Worm (Caenorhabditis elegans) whole organism, L4/young adult: Measurements from ENCODE around the gene fbxa-209.

Source experiments
- W03F9.2 ChIP-seq: fragments of 150-350 bp; optimal IDR thresholded peaks from 2 replicates; lab custom pipeline; 2014; ENCODE audit warnings: missing biosample characterization, missing genetic modification characterization
- dao-5 ChIP-seq: sonication (generic microtip); optimal IDR thresholded peaks from 2 replicates; lab custom pipeline; 2016; ENCODE audit warnings: missing genotype, missing genetic modification characterization, moderate library complexity, missing compliant biosample characterization
- him-1 ChIP-seq: sonication (generic microtip); optimal IDR thresholded peaks from 2 replicates; lab custom pipeline; 2016; ENCODE audit warnings: missing genotype, missing genetic modification reagents, missing genetic modification characterization, missing compliant biosample characterization

fbxa-209 gene

DNA sequence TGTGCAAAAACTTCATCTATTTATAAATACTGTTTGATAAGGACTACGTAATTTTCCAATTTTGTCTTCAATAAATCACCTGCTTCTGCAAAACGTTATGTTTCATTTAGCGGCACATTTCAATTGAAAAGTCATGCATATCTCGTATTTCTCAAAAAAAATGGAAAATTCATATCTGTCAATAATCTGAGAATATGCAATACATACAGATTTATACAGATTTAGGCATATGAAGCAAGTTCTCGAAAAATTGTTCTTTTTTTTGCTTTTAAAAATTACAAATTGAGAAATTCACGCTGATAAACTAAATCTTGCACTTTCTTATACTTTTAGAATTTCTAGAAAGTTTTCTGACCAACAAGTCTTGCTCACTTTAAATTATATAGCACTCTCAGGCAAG is 17.3 kb upstream of the fbxa-209 start, which contains the start of gene T26H5.11:
Gene T26H5.11, minus strand, starts transcription at position 101 of the 400 bp plus-strand sequence.
- TF ChIP-seq W03F9.2 (no peak), dao-5 (tag; lab: Kevin White, UChicago) (no peak), him-1 (tag; lab: Kevin White, UChicago) (no peak)

DNA sequence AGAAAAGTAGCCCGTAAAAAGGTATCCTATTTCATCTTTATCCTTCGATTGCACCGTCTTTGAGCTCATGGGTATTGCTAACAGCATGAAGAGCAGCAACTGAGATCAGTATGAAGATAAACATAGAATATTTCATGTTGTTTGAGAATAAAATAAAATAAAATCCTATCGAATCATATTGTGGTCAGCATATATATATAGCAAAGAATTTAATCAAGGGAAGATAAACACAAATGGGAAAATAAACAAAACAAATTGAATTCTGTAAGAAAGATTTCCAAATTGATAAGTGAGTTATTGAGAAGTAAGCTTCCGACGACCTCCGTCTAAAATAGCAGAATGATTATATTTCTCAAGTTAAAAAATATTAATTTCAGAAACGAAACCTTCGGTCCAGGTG is 16.9 kb upstream of the fbxa-209 start, which contains the start of gene T26H5.10:
Gene T26H5.10, minus strand, starts transcription at position 101 of the 400 bp plus-strand sequence.
- TF ChIP-seq dao-5 (tag; lab: Kevin White, UChicago) (no peak), him-1 (tag; lab: Kevin White, UChicago) (no peak), W03F9.2 (no peak)

DNA sequence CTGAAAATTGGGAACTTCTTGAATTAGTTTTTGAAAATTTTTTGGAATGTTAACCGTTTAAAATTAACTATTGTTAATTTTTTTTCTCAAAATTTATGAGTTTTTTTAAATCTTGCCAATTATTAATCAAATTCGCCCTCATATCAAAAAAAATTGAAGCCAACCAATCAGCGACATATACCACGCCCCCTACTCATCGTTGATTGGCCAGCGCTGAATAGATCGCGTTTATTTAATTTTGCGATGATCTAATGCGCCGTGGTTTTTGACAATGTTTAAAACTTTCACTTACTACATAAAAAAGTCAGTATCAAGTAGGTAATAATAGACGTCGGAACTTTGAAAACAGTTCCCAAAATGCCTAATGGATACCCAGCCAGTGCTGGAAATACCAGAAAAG is 15.5 kb upstream of the fbxa-209 start:
- TF ChIP-seq dao-5 (tag; lab: Kevin White, UChicago) (no peak), him-1 (tag; lab: Kevin White, UChicago) (no peak), W03F9.2 (no peak)

DNA sequence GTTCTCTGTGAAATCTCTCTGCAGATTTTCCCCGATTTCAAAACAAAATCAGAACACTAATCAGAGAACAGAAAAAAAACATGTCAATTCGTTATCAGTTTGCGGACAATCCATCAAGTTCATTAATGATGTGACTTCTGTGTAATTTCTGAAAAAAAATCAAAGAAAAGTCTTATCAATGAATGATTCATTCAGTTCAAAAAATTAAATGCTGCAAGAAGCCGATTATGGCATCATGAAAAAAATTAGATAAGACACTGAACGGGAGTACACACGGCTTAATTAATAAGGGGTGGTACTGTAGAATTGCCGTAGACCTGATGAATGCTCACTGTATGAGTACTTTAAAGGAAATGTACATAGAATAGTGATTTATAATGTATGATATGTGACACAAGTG is 9.3 kb upstream of the fbxa-209 start:
- TF ChIP-seq him-1 (tag; lab: Kevin White, UChicago) (no peak), dao-5 (tag; lab: Kevin White, UChicago) (no peak), W03F9.2 (no peak)

DNA sequence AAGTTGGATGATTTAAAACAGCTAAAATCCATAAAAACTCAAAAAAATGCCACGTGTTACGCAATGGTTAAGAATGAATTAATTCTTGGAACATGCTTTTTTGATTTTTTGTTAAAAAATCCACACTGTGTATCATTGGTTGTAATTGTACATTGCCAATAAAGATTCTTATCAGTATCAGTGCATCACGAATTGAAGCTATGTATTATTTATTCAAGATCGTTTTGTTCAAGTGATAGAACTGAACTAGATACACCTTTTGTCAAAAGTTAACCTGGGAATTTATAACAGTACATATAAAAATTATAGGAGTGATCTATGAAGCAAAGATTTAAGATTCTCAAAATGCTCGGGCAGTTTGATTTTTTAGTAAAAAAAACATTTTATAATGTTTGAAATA is 7.8 kb upstream of the fbxa-209 start:
- TF ChIP-seq dao-5 (tag; lab: Kevin White, UChicago) (no peak), him-1 (tag; lab: Kevin White, UChicago) (no peak), W03F9.2 (no peak)

DNA sequence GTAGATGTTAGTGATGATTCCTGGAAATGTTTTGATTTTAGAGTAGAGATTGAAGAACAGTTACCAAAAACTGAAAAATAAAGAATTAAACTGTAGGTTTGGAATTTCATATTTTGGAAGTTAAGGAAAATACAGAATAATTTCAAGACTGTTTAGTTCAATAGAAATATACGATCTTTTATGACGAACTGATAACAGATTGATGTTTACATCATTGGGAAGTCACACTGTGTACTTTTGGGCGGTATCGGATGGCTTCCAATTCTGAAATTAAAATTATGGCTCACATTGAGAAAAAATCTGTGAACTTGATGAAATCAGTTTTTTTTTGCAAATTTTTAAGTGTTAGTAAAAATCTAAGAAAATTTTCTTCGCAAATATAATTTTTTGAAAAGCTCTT is 5.6 kb upstream of the fbxa-209 start, which contains the start of gene T26H5.8:
Gene T26H5.8, minus strand, starts transcription at position 270 of the 400 bp plus-strand sequence.
- TF ChIP-seq W03F9.2: peak; percentile 34
- TF ChIP-seq dao-5 (tag; lab: Kevin White, UChicago): no peak

DNA sequence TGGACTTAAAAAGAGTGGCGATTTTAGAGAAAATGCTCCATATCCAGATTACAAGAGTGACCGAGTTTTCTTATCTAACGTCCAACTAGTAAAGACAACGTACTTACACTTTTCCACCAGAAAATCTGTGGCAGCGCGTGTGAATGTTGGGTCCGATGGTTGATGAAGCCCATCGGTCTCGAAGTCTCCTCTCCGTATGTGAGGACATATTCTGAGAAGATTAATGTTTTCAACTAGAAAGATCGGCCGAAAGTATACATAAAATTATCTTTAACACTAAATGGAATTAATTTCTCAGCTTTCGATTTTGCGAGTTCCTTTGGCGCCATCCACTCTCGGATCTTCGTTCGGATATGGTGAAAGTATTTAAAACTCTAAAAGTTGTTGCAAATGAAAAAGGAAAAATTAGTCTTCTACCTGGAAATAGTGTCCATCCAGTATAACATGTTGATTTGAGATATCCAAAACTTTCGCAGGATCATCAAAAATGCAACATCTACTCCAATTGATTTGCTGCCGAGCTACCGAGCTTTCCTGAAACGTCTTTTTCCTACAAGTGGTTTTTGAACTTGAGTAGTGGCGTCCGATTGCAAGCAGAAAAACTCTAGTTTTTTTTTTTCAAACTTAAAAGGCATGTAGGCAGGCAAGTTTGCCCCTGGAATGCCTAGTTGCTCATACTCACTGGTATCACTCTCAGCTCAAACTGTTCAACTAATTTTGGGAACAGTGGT is 4.6 kb upstream of the fbxa-209 start:
- no peak for TF ChIP-seq W03F9.2
- TF ChIP-seq dao-5 (tag; lab: Kevin White, UChicago): no peak
- no peak for TF ChIP-seq him-1 (tag; lab: Kevin White, UChicago)

DNA sequence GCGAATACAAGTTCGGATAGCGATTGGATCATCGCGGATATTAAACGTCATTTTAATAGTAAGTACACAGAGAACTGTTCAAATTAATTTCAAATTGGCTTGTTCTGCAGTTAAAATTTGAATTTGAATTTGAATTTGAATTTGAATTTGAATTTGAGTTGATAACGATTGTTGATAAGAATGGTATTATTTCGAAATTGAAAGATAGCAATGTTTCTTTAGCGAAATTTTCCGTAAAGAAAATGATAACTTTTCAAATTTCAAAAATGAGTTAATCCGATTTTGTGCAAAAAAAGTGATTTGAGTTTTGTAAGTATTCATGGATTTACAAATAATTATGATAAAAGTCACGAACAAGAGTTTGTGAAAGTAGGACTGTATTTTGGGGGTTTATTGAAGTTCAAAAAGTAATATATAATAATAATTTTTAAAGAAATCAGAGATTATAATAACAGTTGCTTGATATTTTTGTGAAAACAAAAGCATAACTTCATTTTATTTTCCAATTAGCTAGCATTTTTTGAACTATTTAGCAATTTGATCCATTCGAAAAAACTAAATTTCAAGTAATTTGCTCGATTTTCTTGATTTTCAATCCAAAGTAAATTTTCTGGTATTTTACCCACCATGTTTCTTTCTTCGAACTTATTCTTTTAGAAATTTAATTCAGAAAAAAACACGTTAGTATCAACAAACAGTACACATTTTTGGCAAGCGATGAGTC is 1.3 kb downstream of the fbxa-209 start, which contains the start of gene Y36E3A.2:
Gene Y36E3A.2, plus strand, starts transcription at position 674 of the 724 bp plus-strand sequence.
- TF ChIP-seq W03F9.2: no peak
- no peak for TF ChIP-seq him-1 (tag; lab: Kevin White, UChicago)
- no peak for TF ChIP-seq dao-5 (tag; lab: Kevin White, UChicago)

DNA sequence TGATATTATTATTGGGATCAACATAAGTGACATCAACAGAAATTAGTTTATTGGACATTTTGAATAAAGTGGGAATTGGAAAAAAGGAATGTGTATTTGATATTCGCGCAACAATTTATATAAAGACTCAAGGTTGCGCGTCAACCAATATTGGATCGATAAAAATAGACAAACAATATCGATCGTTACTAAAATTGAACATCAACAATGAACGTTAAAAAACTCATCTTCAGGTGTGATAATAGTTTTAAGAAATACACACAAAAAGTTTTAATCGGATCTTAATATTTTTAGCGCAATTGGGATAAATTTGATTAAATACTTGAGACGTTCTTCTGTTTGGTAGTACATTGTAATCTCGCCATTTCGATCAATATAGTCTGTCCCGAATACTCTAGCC is 3.2 kb downstream of the fbxa-209 start, which contains the start of gene fbxa-104:
Gene fbxa-104, minus strand, starts transcription at position 83 of the 400 bp plus-strand sequence.
- TF ChIP-seq dao-5 (tag; lab: Kevin White, UChicago) (no peak), W03F9.2 (no peak), him-1 (tag; lab: Kevin White, UChicago) (no peak)

DNA sequence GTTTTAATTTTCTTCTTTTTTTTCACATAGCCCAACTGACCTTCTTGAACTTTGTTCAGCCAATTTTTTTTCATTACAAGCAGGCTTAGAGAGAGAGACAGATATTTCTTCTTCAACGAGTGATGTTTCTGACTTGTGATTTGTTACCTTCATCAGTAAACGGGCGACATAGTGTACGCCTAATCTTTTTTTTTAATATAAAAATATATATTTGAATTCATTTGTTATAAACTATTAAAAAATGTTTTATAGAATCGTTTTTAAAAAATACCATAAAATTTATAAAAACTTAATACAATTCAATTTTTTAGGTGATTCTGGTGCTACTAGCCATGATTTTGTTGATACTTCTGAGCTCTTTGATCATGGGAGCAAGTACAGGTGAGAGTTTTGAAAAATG is 9.0 kb downstream of the fbxa-209 start, which contains the start of gene T06E6.10:
Gene T06E6.10, plus strand, starts transcription at position 301 of the 400 bp plus-strand sequence.
- TF ChIP-seq dao-5 (tag; lab: Kevin White, UChicago): no peak
- TF ChIP-seq W03F9.2: no peak
- TF ChIP-seq him-1 (tag; lab: Kevin White, UChicago): no peak

DNA sequence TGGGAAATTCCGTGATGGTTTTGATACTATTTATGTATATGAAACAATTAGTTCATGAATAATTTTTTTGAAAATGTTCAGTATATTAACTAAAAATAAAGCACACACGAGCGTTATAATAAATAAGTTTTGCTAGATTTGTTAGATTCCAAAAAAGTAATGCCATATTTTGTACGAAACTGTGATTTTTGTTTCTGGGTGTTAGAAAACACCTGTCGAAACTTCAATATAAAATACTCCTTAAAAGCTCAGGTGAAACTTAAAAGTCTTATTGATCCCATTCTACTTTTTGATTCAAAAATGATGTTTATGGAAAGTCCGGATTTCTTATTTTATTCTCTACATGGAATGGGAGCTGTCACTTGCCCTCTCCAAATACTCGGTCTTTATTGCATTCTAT is 10.9 kb downstream of the fbxa-209 start, which contains the start of gene srh-265:
Gene srh-265, plus strand, starts transcription at position 301 of the 400 bp plus-strand sequence.
- no peak for TF ChIP-seq W03F9.2
- no peak for TF ChIP-seq dao-5 (tag; lab: Kevin White, UChicago)
- no peak for TF ChIP-seq him-1 (tag; lab: Kevin White, UChicago)

DNA sequence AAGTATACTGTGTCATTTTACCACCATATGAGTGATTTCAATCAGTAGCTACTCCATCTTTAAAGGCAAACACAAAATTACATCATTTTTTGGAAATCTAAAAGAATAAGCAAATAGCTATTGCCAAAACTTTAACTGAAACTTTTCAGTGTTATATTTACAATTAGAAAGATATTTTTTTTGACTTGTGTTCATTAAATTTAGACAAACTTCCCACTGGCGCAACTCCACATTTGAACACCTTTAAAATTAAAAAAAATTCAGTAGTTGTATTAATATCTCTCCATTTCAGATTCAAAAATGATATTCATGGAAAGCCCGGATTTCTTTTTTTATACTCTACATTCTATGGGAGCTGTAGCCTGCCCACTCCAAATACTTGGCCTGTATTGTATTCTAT is 13.0 kb downstream of the fbxa-209 start, which contains the start of gene srh-264:
Gene srh-264, plus strand, starts transcription at position 301 of the 400 bp plus-strand sequence.
- TF ChIP-seq dao-5 (tag; lab: Kevin White, UChicago): no peak
- no peak for TF ChIP-seq him-1 (tag; lab: Kevin White, UChicago)
- no peak for TF ChIP-seq W03F9.2

DNA sequence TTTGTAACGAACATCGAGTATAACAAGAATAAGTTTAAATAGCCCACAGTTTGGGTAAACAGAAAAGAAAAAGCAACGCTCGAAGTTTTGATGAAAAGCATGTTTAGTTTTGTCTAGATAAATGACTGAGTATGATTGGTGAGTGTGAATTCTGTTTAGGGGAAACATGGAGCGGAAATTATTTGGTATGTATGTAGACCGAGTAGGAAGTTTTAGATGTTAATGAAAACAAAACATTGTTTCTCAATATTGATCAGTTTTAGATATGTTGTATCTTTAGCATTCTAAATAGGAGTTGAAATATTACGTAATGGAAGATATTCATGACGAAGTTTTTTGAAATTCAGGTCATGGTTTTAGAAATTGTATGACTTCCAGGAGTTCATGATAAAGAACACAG is 14.2 kb downstream of the fbxa-209 start, which contains the start of gene srbc-63:
Gene srbc-63, minus strand, starts transcription at position 101 of the 400 bp plus-strand sequence.
- TF ChIP-seq dao-5 (tag; lab: Kevin White, UChicago) (no peak), W03F9.2 (no peak), him-1 (tag; lab: Kevin White, UChicago) (no peak)

DNA sequence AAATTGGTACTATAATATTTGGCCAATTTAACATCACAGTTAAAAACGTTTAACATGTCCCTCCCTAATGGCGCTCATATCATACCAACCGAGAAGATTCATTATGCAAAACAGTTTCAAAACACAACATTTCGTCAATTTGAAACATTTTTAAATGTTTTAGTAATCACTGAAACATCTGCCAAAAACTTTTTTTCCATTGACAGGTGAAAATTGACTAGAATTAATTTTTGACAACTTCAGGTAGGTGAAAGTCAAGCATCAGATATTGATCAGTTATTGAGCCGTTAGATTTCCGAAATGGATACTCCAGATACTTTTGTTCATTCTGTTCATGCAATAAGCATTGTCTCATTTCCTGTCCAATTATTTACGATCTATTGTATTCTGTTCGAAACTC is 19.9 kb downstream of the fbxa-209 start, which contains the start of gene srh-257:
Gene srh-257, plus strand, starts transcription at position 301 of the 400 bp plus-strand sequence.
- TF ChIP-seq W03F9.2 (no peak), dao-5 (tag; lab: Kevin White, UChicago) (no peak), him-1 (tag; lab: Kevin White, UChicago) (no peak)
